Worm (Caenorhabditis elegans) whole organism, L3 larva: ENCODE data around the gene C55A6.7.

ENCODE experiments used
- aly-2 ChIP-seq: fragments of 150-350 bp; optimal IDR thresholded peaks from 2 replicates; lab custom pipeline; 2014; ENCODE audit warnings: missing biosample characterization, missing genetic modification characterization
- ama-1 ChIP-seq: fragments of 150-350 bp; optimal IDR thresholded peaks from 2 replicates; lab custom pipeline; 2018
- ceh-16 ChIP-seq: sonication (generic microtip); optimal IDR thresholded peaks from 2 replicates; lab custom pipeline; 2017; ENCODE audit warnings: missing biosample characterization, missing genetic modification characterization
- ceh-28 ChIP-seq: fragments of 150-350 bp; optimal IDR thresholded peaks from 2 replicates; lab custom pipeline; 2014; ENCODE audit warnings: missing biosample characterization, missing genetic modification reagents, missing genetic modification characterization
- ceh-82 ChIP-seq: fragments of 150-350 bp; optimal IDR thresholded peaks from 2 replicates; lab custom pipeline; 2014; ENCODE audit warnings: missing biosample characterization, missing genetic modification characterization
- ceh-9 ChIP-seq: sonication (generic microtip); optimal IDR thresholded peaks from 2 replicates; lab custom pipeline; 2018; ENCODE audit warnings: missing biosample characterization, missing genetic modification characterization
- daf-12 ChIP-seq: fragments of 150-350 bp; optimal IDR thresholded peaks from 2 replicates; lab custom pipeline; 2014; ENCODE audit warnings: missing biosample characterization, missing genetic modification reagents, missing genetic modification characterization
- egl-27 ChIP-seq: sonication (generic microtip); optimal IDR thresholded peaks from 4 replicates; lab custom pipeline; 2017; ENCODE audit warnings: missing biosample characterization, missing genetic modification reagents, missing genetic modification characterization
- egl-5 ChIP-seq: fragments of 150-350 bp; optimal IDR thresholded peaks from 2 replicates; lab custom pipeline; 2017; ENCODE audit warnings: missing biosample characterization, missing genetic modification reagents, missing genetic modification characterization, inconsistent platforms
- elt-2 ChIP-seq: sonication (generic microtip); optimal IDR thresholded peaks from 2 replicates; lab custom pipeline; 2016; ENCODE audit warnings: missing genetic modification reagents, mild to moderate bottlenecking, missing genetic modification characterization, missing compliant biosample characterization
- elt-3 ChIP-seq, 3 experiments: fragments of 150-350 bp in 1 of 3; sonication (generic microtip) in 2 of 3; optimal IDR thresholded peaks; 2 replicates in 2 of 3; 4 replicates in 1 of 3; lab custom pipeline; 2014 to 2017; ENCODE audit warnings: missing biosample characterization in 3 of 3, missing genetic modification characterization in 3 of 3
- eor-1 ChIP-seq, 2 experiments: fragments of 150-350 bp; optimal IDR thresholded peaks; 2 replicates each; lab custom pipeline; 2014 to 2018; ENCODE audit warnings: missing biosample characterization in 2 of 2, missing genetic modification characterization in 2 of 2
- fkh-2 ChIP-seq: fragments of 150-350 bp; optimal IDR thresholded peaks from 2 replicates; lab custom pipeline; 2014; ENCODE audit warnings: missing biosample characterization, missing genetic modification reagents, missing genetic modification characterization
- fos-1 ChIP-seq: fragments of 150-350 bp; optimal IDR thresholded peaks from 2 replicates; lab custom pipeline; 2014; ENCODE audit warnings: missing biosample characterization, missing genetic modification characterization
- hmg-11 ChIP-seq: sonication (generic microtip); optimal IDR thresholded peaks from 2 replicates; lab custom pipeline; 2016; ENCODE audit warnings: missing genetic modification characterization, missing compliant biosample characterization
- jun-1 ChIP-seq: fragments of 150-350 bp; optimal IDR thresholded peaks from 2 replicates; lab custom pipeline; 2014; ENCODE audit warnings: missing biosample characterization, missing genetic modification reagents, missing genetic modification characterization
- lin-15B ChIP-seq: fragments of 150-350 bp; optimal IDR thresholded peaks from 2 replicates; lab custom pipeline; 2014; ENCODE audit warnings: missing biosample characterization, missing genetic modification characterization
- lin-39 ChIP-seq: fragments of 150-350 bp; optimal IDR thresholded peaks from 2 replicates; lab custom pipeline; 2018; ENCODE audit warnings: missing biosample characterization, missing genetic modification reagents, missing genetic modification characterization
- lsy-12 ChIP-seq: sonication (generic microtip); optimal IDR thresholded peaks from 2 replicates; lab custom pipeline; 2016; ENCODE audit warnings: mild to moderate bottlenecking, missing genetic modification characterization, missing compliant biosample characterization
- mdl-1 ChIP-seq: fragments of 150-350 bp; optimal IDR thresholded peaks from 2 replicates; lab custom pipeline; 2014; ENCODE audit warnings: missing biosample characterization, missing genetic modification characterization
- mml-1 ChIP-seq: fragments of 150-350 bp; sonication (generic microtip); optimal IDR thresholded peaks from 3 replicates; lab custom pipeline; 2014; ENCODE audit warnings: missing biosample characterization, missing genetic modification characterization
- nfya-1 ChIP-seq: sonication (generic microtip); optimal IDR thresholded peaks from 2 replicates; lab custom pipeline; 2017; ENCODE audit warnings: missing genetic modification characterization, mild to moderate bottlenecking, missing compliant biosample characterization, antibody characterized with exemption, moderate library complexity; ENCODE audit not compliant: insufficient read depth
- nhr-11 ChIP-seq: fragments of 150-350 bp; optimal IDR thresholded peaks from 2 replicates; lab custom pipeline; 2014; ENCODE audit warnings: missing biosample characterization, missing genetic modification characterization
- nhr-12 ChIP-seq: fragments of 150-350 bp; optimal IDR thresholded peaks from 2 replicates; lab custom pipeline; 2014; ENCODE audit warnings: missing biosample characterization, missing genetic modification characterization
- nhr-23 ChIP-seq: fragments of 150-350 bp; optimal IDR thresholded peaks from 2 replicates; lab custom pipeline; 2014; ENCODE audit warnings: missing biosample characterization, missing genetic modification reagents, missing genetic modification characterization
- nhr-237 ChIP-seq: fragments of 150-350 bp; optimal IDR thresholded peaks from 2 replicates; lab custom pipeline; 2014; ENCODE audit warnings: missing biosample characterization, missing genetic modification characterization
- nhr-25 ChIP-seq: sonication (generic microtip); optimal IDR thresholded peaks from 2 replicates; lab custom pipeline; 2017; ENCODE audit warnings: missing biosample characterization, missing genetic modification characterization
- nhr-28 ChIP-seq: fragments of 150-350 bp; optimal IDR thresholded peaks from 2 replicates; lab custom pipeline; 2014; ENCODE audit warnings: missing biosample characterization, missing genetic modification characterization
- nhr-43 ChIP-seq: sonication (generic microtip); optimal IDR thresholded peaks from 2 replicates; lab custom pipeline; 2016; ENCODE audit warnings: mild to moderate bottlenecking, missing genetic modification characterization, missing compliant biosample characterization; ENCODE audit not compliant: poor library complexity, severe bottlenecking
- nhr-67 ChIP-seq: fragments of 150-350 bp; optimal IDR thresholded peaks from 2 replicates; lab custom pipeline; 2014; ENCODE audit warnings: missing biosample characterization, missing genetic modification characterization
- nhr-76 ChIP-seq: fragments of 150-350 bp; sonication (generic microtip); optimal IDR thresholded peaks from 5 replicates; lab custom pipeline; 2014; ENCODE audit warnings: missing biosample characterization, missing genetic modification characterization
- nhr-77 ChIP-seq: fragments of 150-350 bp; optimal IDR thresholded peaks from 2 replicates; lab custom pipeline; 2014; ENCODE audit warnings: missing biosample characterization, missing genetic modification characterization
- pha-4 ChIP-seq: fragments of 150-350 bp; optimal IDR thresholded peaks from 2 replicates; lab custom pipeline; 2014; ENCODE audit warnings: missing biosample characterization, missing genetic modification reagents, missing genetic modification characterization
- pqm-1 ChIP-seq: fragments of 150-350 bp; optimal IDR thresholded peaks from 2 replicates; lab custom pipeline; 2017; ENCODE audit warnings: missing biosample characterization, missing genetic modification characterization, inconsistent platforms
- sea-2 ChIP-seq: fragments of 150-350 bp; sonication (generic microtip); optimal IDR thresholded peaks from 4 replicates; lab custom pipeline; 2014; ENCODE audit warnings: missing biosample characterization, missing genetic modification reagents, missing genetic modification characterization
- skn-1 ChIP-seq: fragments of 150-350 bp; optimal IDR thresholded peaks from 2 replicates; lab custom pipeline; 2014; ENCODE audit warnings: missing biosample characterization, missing genetic modification characterization
- snpc-4 ChIP-seq: fragments of 150-350 bp; optimal IDR thresholded peaks from 2 replicates; lab custom pipeline; 2014; ENCODE audit warnings: missing biosample characterization, missing genetic modification characterization
- tbx-2 ChIP-seq: sonication (generic microtip); optimal IDR thresholded peaks from 2 replicates; lab custom pipeline; 2016; ENCODE audit warnings: mild to moderate bottlenecking, missing genetic modification characterization, missing compliant biosample characterization
- unc-39 ChIP-seq: sonication (generic microtip); optimal IDR thresholded peaks from 4 replicates; lab custom pipeline; 2017; ENCODE audit warnings: missing biosample characterization, missing genetic modification characterization
- unc-62 ChIP-seq: fragments of 150-350 bp; sonication (generic microtip); optimal IDR thresholded peaks from 4 replicates; lab custom pipeline; 2014; ENCODE audit warnings: missing biosample characterization, missing genetic modification reagents, missing genetic modification characterization
- zag-1 ChIP-seq: fragments of 150-350 bp; optimal IDR thresholded peaks from 2 replicates; lab custom pipeline; 2014; ENCODE audit warnings: missing biosample characterization, missing genetic modification characterization
- ztf-11 ChIP-seq: fragments of 150-350 bp; optimal IDR thresholded peaks from 2 replicates; lab custom pipeline; 2014; ENCODE audit warnings: missing biosample characterization, missing genetic modification characterization
- ztf-4 ChIP-seq: fragments of 150-350 bp; optimal IDR thresholded peaks from 2 replicates; lab custom pipeline; 2014; ENCODE audit warnings: missing biosample characterization, missing genetic modification characterization

Gene C55A6.7

ce11 chrV:11539502-11539901, 19.2 kb upstream of the C55A6.7 start:
- TF ChIP-seq elt-2 (tag; lab: Kevin White, UChicago) (no peak), nfya-1 (tag; lab: Kevin White, UChicago) (no peak), ztf-4 (tag; lab: Kevin White, UChicago) (no peak), lin-15B (no peak), unc-39 (tag; lab: Kevin White, UChicago) (no peak), ceh-9 (tag; lab: Kevin White, UChicago) (no peak)

ce11 chrV:11536667-11537066, 16.3 kb upstream of the C55A6.7 start:
- no peak for TF ChIP-seq unc-62
- TF ChIP-seq nhr-76 (tag; lab: Kevin White, UChicago): no peak
- no peak for TF ChIP-seq ztf-11 (tag; lab: Kevin White, UChicago)
- TF ChIP-seq mml-1 (tag; lab: Kevin White, UChicago): no peak
- TF ChIP-seq nhr-43 (tag; lab: Kevin White, UChicago): no peak
- no peak for TF ChIP-seq nhr-11

DNA sequence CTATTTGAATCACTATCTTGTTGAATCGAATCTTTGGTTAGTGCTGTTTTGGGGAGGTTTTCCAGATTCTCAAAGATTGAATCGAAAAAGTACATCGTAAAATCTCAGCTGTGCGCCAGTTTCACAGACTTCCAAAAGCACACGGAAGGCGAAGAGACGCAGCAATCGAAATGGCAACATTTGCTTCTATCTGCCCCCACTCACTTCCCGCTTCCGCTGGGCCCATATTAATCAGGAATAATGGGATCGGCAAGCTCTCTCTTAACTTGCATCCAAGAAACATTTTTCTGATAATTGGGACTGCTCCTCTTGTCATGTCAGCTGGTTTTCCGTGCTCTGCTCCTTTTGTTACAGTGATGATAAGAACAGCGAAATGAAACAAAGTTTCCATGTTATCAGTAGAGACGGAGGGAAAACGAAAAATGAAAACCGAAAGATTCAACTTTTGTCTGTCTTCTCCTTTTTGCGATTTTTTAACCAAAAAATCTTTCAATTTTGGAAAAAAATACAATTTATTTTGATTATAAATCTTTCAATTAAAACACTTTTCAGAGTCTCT, 15.3 kb upstream of the C55A6.7 start:
- TF ChIP-seq nhr-77 (tag; lab: Kevin White, UChicago) (no peak), fos-1 (tag; lab: Kevin White, UChicago) (no peak), sea-2 (GFP tag; lab: Kevin White, UChicago) (no peak), pha-4 (tag; lab: Kevin White, UChicago) (peak; percentile 11), lin-39 (tag; lab: Kevin White, UChicago) (peak; percentile 77), nhr-11 (peak; percentile 11), mml-1 (tag; lab: Kevin White, UChicago) (no peak), egl-5 (peak; percentile 96), nfya-1 (tag; lab: Kevin White, UChicago) (peak; percentile 14), aly-2 (tag; lab: Kevin White, UChicago) (no peak), nhr-25 (no peak), pqm-1 (tag; lab: Kevin White, UChicago) (peak; percentile 79), jun-1 (tag; lab: Kevin White, UChicago) (no peak), nhr-237 (no peak), ceh-16 (no peak), lsy-12 (tag; lab: Kevin White, UChicago) (no peak), daf-12 (no peak), fkh-2 (tag; lab: Kevin White, UChicago) (no peak), elt-2 (tag; lab: Kevin White, UChicago) (peak; percentile 77), skn-1 (no peak), tbx-2 (tag; lab: Kevin White, UChicago) (no peak)

- TF ChIP-seq zag-1 (tag; lab: Kevin White, UChicago) (no peak), elt-2 (tag; lab: Kevin White, UChicago) (peak; percentile 92), hmg-11 (tag; lab: Kevin White, UChicago) (no peak), eor-1 (tag; optimal IDR thresholded peaks at IDR 0.05; lab: Kevin White, UChicago) (no peak), ceh-28 (tag; lab: Kevin White, UChicago) (no peak), lin-15B (no peak), mdl-1 (tag; lab: Kevin White, UChicago) (no peak), nhr-23 (tag; lab: Kevin White, UChicago) (peak; percentile 24), nhr-11 (no peak), ama-1 (lab: Kevin White, UChicago) (no peak), snpc-4 (tag; lab: Kevin White, UChicago) (no peak), nhr-76 (tag; lab: Kevin White, UChicago) (no peak), nhr-28 (tag; lab: Kevin White, UChicago) (no peak), ceh-82 (no peak), fos-1 (tag; lab: Kevin White, UChicago) (no peak), nhr-67 (tag; lab: Kevin White, UChicago) (no peak), tbx-2 (tag; lab: Kevin White, UChicago) (no peak), pqm-1 (tag; lab: Kevin White, UChicago) (peak; percentile 96), nhr-43 (tag; lab: Kevin White, UChicago) (peak; percentile 65), ztf-4 (tag; lab: Kevin White, UChicago) (no peak), mml-1 (tag; lab: Kevin White, UChicago) (no peak), lin-39 (tag; lab: Kevin White, UChicago) (no peak), elt-3 (tag; optimal IDR thresholded peaks at IDR 0.05; lab: Kevin White, UChicago) (peak in 1 of 3 experiments; percentile 30), nhr-12 (tag; lab: Kevin White, UChicago) (no peak), pha-4 (tag; lab: Kevin White, UChicago) (peak; percentile 13), aly-2 (tag; lab: Kevin White, UChicago) (no peak), nhr-77 (tag; lab: Kevin White, UChicago) (no peak), jun-1 (tag; lab: Kevin White, UChicago) (peak; percentile 49), ceh-9 (tag; lab: Kevin White, UChicago) (no peak), nhr-25 (peak; percentile 34), ceh-16 (no peak), lsy-12 (tag; lab: Kevin White, UChicago) (no peak), fkh-2 (tag; lab: Kevin White, UChicago) (no peak), egl-27 (tag; lab: Kevin White, UChicago) (no peak)
These were observed 14.3 kb upstream of the C55A6.7 start for ce11 chrV:11534495-11535189.
